Worm (Caenorhabditis elegans): ENCODE results near the gene algn-3.

DNA sequence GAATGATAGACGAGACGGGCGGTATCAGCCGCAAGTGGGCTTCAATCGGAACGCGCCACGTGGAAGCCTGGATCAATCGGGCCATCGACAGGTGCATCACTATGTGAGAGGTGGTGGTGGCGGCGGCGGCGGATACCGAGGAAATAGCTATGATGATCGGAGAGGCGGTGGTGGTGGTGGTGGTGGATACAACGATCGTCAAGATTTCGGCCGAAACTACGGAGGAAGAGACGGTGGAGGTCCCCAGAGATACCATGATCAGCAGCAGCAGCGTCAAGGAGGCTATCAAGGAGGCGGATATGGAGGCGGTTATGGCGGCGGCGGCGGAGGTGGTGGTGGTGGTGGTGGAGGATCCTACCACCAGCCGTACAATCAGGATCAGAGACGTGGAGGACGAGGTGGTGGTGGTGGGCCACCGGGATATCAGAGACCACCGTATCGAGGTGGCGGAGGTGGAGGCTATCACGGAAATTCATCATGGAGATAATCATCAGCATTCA lies 32.8 kb upstream of the algn-3 start:
- no peak for TF ChIP-seq flt-1 (GFP tag; IDR thresholded peaks at IDR 0.05)
- TF ChIP-seq T22C8.4 (GFP tag; IDR thresholded peaks at IDR 0.05): no peak
- no peak for TF ChIP-seq med-1 (GFP tag; optimal IDR thresholded peaks at IDR 0.05; ENCODE audit: insufficient read depth)
- TF ChIP-seq tab-1 (GFP tag; IDR thresholded peaks at IDR 0.05): no peak
